Worm (Caenorhabditis elegans): ENCODE results near the gene C16D9.4.

DNA sequence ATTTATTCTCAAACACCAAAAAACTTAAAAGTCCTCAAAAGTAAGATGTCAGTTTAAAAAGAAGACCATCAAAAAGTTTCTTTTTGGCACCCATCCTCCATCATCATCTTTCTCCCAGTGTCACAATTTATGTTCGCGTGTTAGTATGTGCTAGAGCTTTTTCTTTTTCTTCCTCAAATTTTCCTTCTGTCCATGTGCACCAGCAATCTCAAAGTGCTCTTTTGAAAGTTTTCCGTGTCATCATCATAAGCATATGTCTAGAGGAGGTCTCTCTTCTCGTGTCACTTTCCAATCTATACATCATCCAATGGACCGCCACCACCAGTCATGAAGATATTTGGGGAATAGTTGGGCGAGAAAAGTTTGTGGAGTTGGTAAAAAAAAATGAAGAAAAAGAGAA, 8.4 kb upstream of the C16D9.4 start:
- TF ChIP-seq ama-1 (optimal IDR thresholded peaks at IDR 0.05), result no peak
- no peak for TF ChIP-seq ama-1 (GFP tag; optimal IDR thresholded peaks at IDR 0.05)
- TF ChIP-seq F23B12.7 (tag; optimal IDR thresholded peaks at IDR 0.05; ENCODE audit: insufficient read depth), result no peak
- no peak for TF ChIP-seq chd-7 (tag; optimal IDR thresholded peaks at IDR 0.05)
- TF ChIP-seq pha-4 (tag; optimal IDR thresholded peaks at IDR 0.05), result no peak
